Fruit fly (Drosophila melanogaster): ENCODE data around the gene ScsbetaG.

ScsbetaG gene

dm6 chr3L:5577250-5578138 lies 14.0 kb upstream of the ScsbetaG start, which contains the start of gene Msr-110 (continued):
- TF ChIP-seq odd (GFP tag; optimal IDR thresholded peaks at IDR 0.05) (peak; percentile 79), bigmax (GFP tag; optimal IDR thresholded peaks at IDR 0.05) (no peak), so (GFP tag; IDR thresholded peaks at IDR 0.05) (peak; percentile 90), CG12219 (GFP tag; optimal IDR thresholded peaks at IDR 0.05) (peak; percentile 84), dimm (GFP tag; IDR thresholded peaks at IDR 0.05) (peak; percentile 21; the same call in 1 of the 2 replicates), CG9797 (GFP tag; optimal IDR thresholded peaks at IDR 0.05) (no peak), ase (GFP tag; IDR thresholded peaks at IDR 0.05) (peak; percentile 77), nerfin-2 (GFP tag; IDR thresholded peaks at IDR 0.05; ENCODE audit: partially characterized antibody) (no peak), az2 (GFP tag; optimal IDR thresholded peaks at IDR 0.05) (peak; percentile 79), emc (GFP tag; optimal IDR thresholded peaks at IDR 0.05) (peak; percentile 68), CG6254 (GFP tag; optimal IDR thresholded peaks at IDR 0.05) (peak; percentile 71), mld (GFP tag; IDR thresholded peaks at IDR 0.05; ENCODE audit: partially characterized antibody) (no peak), CG5953 (GFP tag; IDR thresholded peaks at IDR 0.05) (peak; percentile 69), MTF-1 (GFP tag; optimal IDR thresholded peaks at IDR 0.05; ENCODE audit: borderline replicate concordance) (peak; percentile 56), wor (GFP tag; IDR thresholded peaks at IDR 0.05) (peak; percentile 88), CG4617 (GFP tag; optimal IDR thresholded peaks at IDR 0.05; ENCODE audit: borderline replicate concordance) (peak; percentile 24), Rfx (GFP tag; IDR thresholded peaks at IDR 0.05) (peak; percentile 93), CG42726 (GFP tag; IDR thresholded peaks at IDR 0.05; ENCODE audit: partially characterized antibody) (peak; percentile 52; the same call in 1 of the 2 replicates), crc (GFP tag; optimal IDR thresholded peaks at IDR 0.05) (no peak), Hr3 (GFP tag; optimal IDR thresholded peaks at IDR 0.05) (peak; percentile 84), ro (GFP tag; IDR thresholded peaks at IDR 0.05) (peak; percentile 82), usp (GFP tag; optimal IDR thresholded peaks at IDR 0.05) (no peak), CG6683 (GFP tag; optimal IDR thresholded peaks at IDR 0.05) (peak; percentile 70), pfk (GFP tag; optimal IDR thresholded peaks at IDR 0.05) (peak; percentile 19), CG2129 (GFP tag; IDR thresholded peaks at IDR 0.05; ENCODE audit: partially characterized antibody) (no peak), CG15011 (GFP tag; optimal IDR thresholded peaks at IDR 0.05) (peak; percentile 78), Awh (GFP tag; IDR thresholded peaks at IDR 0.05) (peak; percentile 74), CG1602 (GFP tag; optimal IDR thresholded peaks at IDR 0.05) (peak; percentile 68), Fer1 (GFP tag; optimal IDR thresholded peaks at IDR 0.05) (peak; percentile 90), zf30C (GFP tag; optimal IDR thresholded peaks at IDR 0.05) (no peak), seq (GFP tag; IDR thresholded peaks at IDR 0.05) (peak; percentile 92), CG11504 (tag; optimal IDR thresholded peaks at IDR 0.05) (peak; percentile 94), tap (tag; optimal IDR thresholded peaks at IDR 0.05) (peak; percentile 89), CG11456 (GFP tag; IDR thresholded peaks at IDR 0.05) (peak; percentile 83), ems (GFP tag; optimal IDR thresholded peaks at IDR 0.05) (peak; percentile 70), CG13287 (GFP tag; IDR thresholded peaks at IDR 0.05; ENCODE audit: partially characterized antibody) (no peak), CG17328 (GFP tag; IDR thresholded peaks at IDR 0.05) (peak; percentile 73), CG4854 (GFP tag; optimal IDR thresholded peaks at IDR 0.05) (peak; percentile 58), Taf1 (GFP tag; IDR thresholded peaks at IDR 0.05) (peak; percentile 86), pum (GFP tag; optimal IDR thresholded peaks at IDR 0.05) (peak; percentile 74), ci (GFP tag; IDR thresholded peaks at IDR 0.05) (peak; percentile 90), CG6689 (GFP tag; IDR thresholded peaks at IDR 0.05) (peak; percentile 89), Hsf (GFP tag; optimal IDR thresholded peaks at IDR 0.05) (peak; percentile 80), Ada2b (GFP tag; IDR thresholded peaks at IDR 0.05) (peak; percentile 84), C15 (GFP tag; IDR thresholded peaks at IDR 0.05) (peak; percentile 73; the same call in 1 of the 3 replicates), Optix (GFP tag; IDR thresholded peaks at IDR 0.05) (peak; percentile 84), CG10274 (GFP tag; optimal IDR thresholded peaks at IDR 0.05) (peak; percentile 96), jumu (GFP tag; optimal IDR thresholded peaks at IDR 0.05) (peak; percentile 70), B-H1 (GFP tag; IDR thresholded peaks at IDR 0.05) (peak; percentile 74; the same call in 2 of the 3 replicates)

All from whole organism, embryonic.